Fruit fly (Drosophila melanogaster): ENCODE measurements around the gene Osi5.
A peak's percentile ranks its signal among the peaks of the same experiment; 100 is the strongest.

Osi5 gene

dm6 chr3R:6226997-6227562 is at the start of gene Osi5:
Gene Osi5 (plus strand): TSS chr3R:6227512.
- TF ChIP-seq Blimp-1 (GFP tag; optimal IDR thresholded peaks at IDR 0.05) (peak; percentile 95), Ets65A (GFP tag) (peak; percentile 4), tin (GFP tag; optimal IDR thresholded peaks at IDR 0.05) (no peak), jigr1 (GFP tag; IDR thresholded peaks at IDR 0.05) (no peak), CG2199 (GFP tag; IDR thresholded peaks at IDR 0.05) (no peak), CG3281 (GFP tag; optimal IDR thresholded peaks at IDR 0.05) (no peak)

- TF ChIP-seq fd3F (GFP tag; optimal IDR thresholded peaks at IDR 0.05) (no peak), psq (GFP tag; optimal IDR thresholded peaks at IDR 0.05) (no peak), Sox100B (GFP tag; optimal IDR thresholded peaks at IDR 0.05) (peak; percentile 18), chm (GFP tag; IDR thresholded peaks at IDR 0.05) (peak; percentile 19; the same call in 1 of the 2 replicates), CrebB (tag; optimal IDR thresholded peaks at IDR 0.05) (peak; percentile 42), Vsx1 (GFP tag; optimal IDR thresholded peaks at IDR 0.05) (peak; percentile 35), CG13424 (tag; optimal IDR thresholded peaks at IDR 0.05) (peak; percentile 19), CG10543 (GFP tag; optimal IDR thresholded peaks at IDR 0.05) (peak; percentile 26), maf-S (GFP tag; optimal IDR thresholded peaks at IDR 0.05) (no peak), CG1233 (GFP tag; optimal IDR thresholded peaks at IDR 0.05) (peak; percentile 55), sr (GFP tag; IDR thresholded peaks at IDR 0.05) (0 out of 3 replicates have a peak, but pooled peaks have one; percentile 38), sob (GFP tag; IDR thresholded peaks at IDR 0.05) (peak; percentile 42; the same call in 1 of the 2 replicates), wdn (GFP tag; IDR thresholded peaks at IDR 0.05) (0 out of 2 replicates have a peak, but pooled peaks have one; percentile 14), CG8478 (optimal IDR thresholded peaks at IDR 0.05) (no peak), HHEX (GFP tag; optimal IDR thresholded peaks at IDR 0.05) (peak; percentile 21), gem (tag; optimal IDR thresholded peaks at IDR 0.05) (peak; percentile 47), pros (GFP tag; optimal IDR thresholded peaks at IDR 0.05) (no peak), gt (GFP tag; IDR thresholded peaks at IDR 0.05) (no peak), CG15601 (tag; optimal IDR thresholded peaks at IDR 0.05) (peak; percentile 5), CG11456 (GFP tag; IDR thresholded peaks at IDR 0.05) (0 out of 3 replicates have a peak, but pooled peaks have one; percentile 46), CG2129 (GFP tag; IDR thresholded peaks at IDR 0.05; ENCODE audit: partially characterized antibody) (no peak), seq (GFP tag; IDR thresholded peaks at IDR 0.05) (0 out of 2 replicates have a peak, but pooled peaks have one; percentile 23), CG11093 (GFP tag; IDR thresholded peaks at IDR 0.05) (no peak), Med (GFP tag) (peak; percentile 87), Scr (GFP tag; IDR thresholded peaks at IDR 0.05; ENCODE audit: partially characterized antibody) (no peak), vfl (GFP tag; optimal IDR thresholded peaks at IDR 0.05) (no peak), row (GFP tag; IDR thresholded peaks at IDR 0.05) (no peak), CG7987 (GFP tag; optimal IDR thresholded peaks at IDR 0.05) (peak; percentile 36), wek (GFP tag; optimal IDR thresholded peaks at IDR 0.05) (peak; percentile 42), bab2 (GFP tag; optimal IDR thresholded peaks at IDR 0.05) (peak; percentile 36), Ets97D (GFP tag; optimal IDR thresholded peaks at IDR 0.05) (no peak), CG3281 (GFP tag; optimal IDR thresholded peaks at IDR 0.05) (peak; percentile 44), cwo (GFP tag; optimal IDR thresholded peaks at IDR 0.05) (no peak), fd64A (GFP tag; optimal IDR thresholded peaks at IDR 0.05) (peak; percentile 49), CG11247 (GFP tag; IDR thresholded peaks at IDR 0.05) (0 out of 2 replicates have a peak, but pooled peaks have one; percentile 33), CG11085 (GFP tag; IDR thresholded peaks at IDR 0.05) (no peak), Neu2 (GFP tag; optimal IDR thresholded peaks at IDR 0.05; ENCODE audit: borderline replicate concordance) (no peak), CG10321 (GFP tag; IDR thresholded peaks at IDR 0.05) (no peak), CG10366 (GFP tag; IDR thresholded peaks at IDR 0.05) (no peak), CG11504 (tag; optimal IDR thresholded peaks at IDR 0.05) (peak; percentile 35), sqz (GFP tag; optimal IDR thresholded peaks at IDR 0.05) (no peak), Myb (GFP tag; optimal IDR thresholded peaks at IDR 0.05) (no peak), NfI (GFP tag; optimal IDR thresholded peaks at IDR 0.05) (no peak), Asciz (GFP tag; optimal IDR thresholded peaks at IDR 0.05) (peak; percentile 45)
Observed at dm6 chr3R:6182511-6182910, 44.8 kb upstream of the Osi5 start.

Measured in whole organism, embryonic.